Worm (Caenorhabditis elegans) whole organism, mixed stage, embryonic: Measurements from ENCODE around the gene cest-34.

Experiments
- blmp-1 ChIP-seq: fragments of 150-350 bp; optimal IDR thresholded peaks from 2 replicates; lab custom pipeline; 2014; ENCODE audit warnings: missing biosample characterization, missing genetic modification characterization
- pha-4 ChIP-seq: fragments of 150-350 bp; optimal IDR thresholded peaks from 2 replicates; lab custom pipeline; 2018; ENCODE audit warnings: missing biosample characterization, missing genetic modification reagents, missing genetic modification characterization
- snpc-4 ChIP-seq: fragments of 150-350 bp; optimal IDR thresholded peaks from 2 replicates; lab custom pipeline; 2014; ENCODE audit warnings: missing biosample characterization, missing genetic modification characterization
- unc-62 ChIP-seq: fragments of 150-350 bp; optimal IDR thresholded peaks from 2 replicates; lab custom pipeline; 2014; ENCODE audit warnings: missing biosample characterization, missing genetic modification reagents, missing genetic modification characterization
- ztf-11 ChIP-seq: fragments of 150-350 bp; optimal IDR thresholded peaks from 2 replicates; lab custom pipeline; 2014; ENCODE audit warnings: missing biosample characterization, missing genetic modification characterization

DNA sequence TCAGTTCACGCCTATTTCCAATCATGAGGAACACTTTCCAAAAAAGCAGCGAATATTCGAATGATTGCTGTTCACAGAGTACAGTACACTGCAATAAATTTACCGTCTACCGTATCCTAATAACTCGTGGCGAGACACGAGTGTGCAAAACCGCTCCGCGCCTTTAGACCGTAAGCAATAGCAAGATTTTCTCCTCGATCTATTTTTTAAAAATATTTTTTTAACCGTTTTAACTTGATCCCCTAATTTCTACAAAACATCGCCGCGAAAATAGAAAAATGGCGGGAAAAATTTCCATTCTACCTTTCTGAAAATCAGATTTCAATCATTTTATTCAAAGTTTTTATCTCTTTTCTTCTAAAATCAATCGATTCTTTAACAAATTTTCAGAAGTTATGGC, 26.1 kb downstream of the cest-34 start, which contains the start of gene era-1:
- TF ChIP-seq snpc-4: no peak
- TF ChIP-seq blmp-1 (tag; lab: Kevin White, UChicago): no peak
- TF ChIP-seq pha-4 (tag; lab: Kevin White, UChicago): no peak
- TF ChIP-seq ztf-11 (tag; lab: Kevin White, UChicago): no peak
- no peak for TF ChIP-seq unc-62 (GFP tag; lab: Kevin White, UChicago)
